Worm (Caenorhabditis elegans) whole organism, L4/young adult: ENCODE measurements around the gene F32D8.15.

Source experiments
- dao-5 ChIP-seq: sonication (generic microtip); optimal IDR thresholded peaks from 2 replicates; lab custom pipeline; 2016; ENCODE audit warnings: missing genotype, missing genetic modification characterization, moderate library complexity, missing compliant biosample characterization
- him-1 ChIP-seq: sonication (generic microtip); optimal IDR thresholded peaks from 2 replicates; lab custom pipeline; 2016; ENCODE audit warnings: missing genotype, missing genetic modification reagents, missing genetic modification characterization, missing compliant biosample characterization

- TF ChIP-seq him-1 (no peak), dao-5 (tag; lab: Kevin White, UChicago) (no peak)
Observed at ce11 chrV:10915922-10916321, 12.1 kb downstream of the F32D8.15 start.
